Worm (Caenorhabditis elegans) whole organism, late embryonic: ENCODE data around the gene tag-123.

ENCODE experiments used
- Y22D7AL.16 ChIP-seq: sonication (generic microtip); optimal IDR thresholded peaks from 2 replicates; lab custom pipeline; 2016; ENCODE audit warnings: missing genetic modification characterization, missing compliant biosample characterization
- ahr-1 ChIP-seq: sonication (generic microtip); optimal IDR thresholded peaks from 2 replicates; lab custom pipeline; 2016; ENCODE audit warnings: missing genetic modification characterization, missing compliant biosample characterization
- ama-1 ChIP-seq: fragments of 150-350 bp; optimal IDR thresholded peaks from 2 replicates; lab custom pipeline; 2014
- fax-1 ChIP-seq: sonication (generic microtip); optimal IDR thresholded peaks from 2 replicates; lab custom pipeline; 2016; ENCODE audit warnings: missing genotype, missing genetic modification characterization, missing compliant biosample characterization
- fkh-10 ChIP-seq: fragments of 150-350 bp; optimal IDR thresholded peaks from 2 replicates; lab custom pipeline; 2014; ENCODE audit warnings: missing biosample characterization, missing genetic modification reagents, missing genetic modification characterization
- fkh-6 ChIP-seq: sonication (generic microtip); optimal IDR thresholded peaks from 2 replicates; lab custom pipeline; 2016; ENCODE audit warnings: missing genetic modification characterization, missing compliant biosample characterization
- gmeb-2 ChIP-seq: sonication (generic microtip); optimal IDR thresholded peaks from 2 replicates; lab custom pipeline; 2016; ENCODE audit warnings: missing genetic modification characterization, inconsistent platforms, missing compliant biosample characterization
- lim-6 ChIP-seq: sonication (generic microtip); optimal IDR thresholded peaks from 2 replicates; lab custom pipeline; 2016; ENCODE audit warnings: missing genetic modification characterization, missing compliant biosample characterization
- nhr-11 ChIP-seq: fragments of 150-350 bp; optimal IDR thresholded peaks from 2 replicates; lab custom pipeline; 2014; ENCODE audit warnings: missing biosample characterization, missing genetic modification characterization
- pat-9 ChIP-seq: fragments of 200-800 bp; sonication (Bioruptor generic); optimal IDR thresholded peaks from 2 replicates; lab custom pipeline; 2018; ENCODE audit warnings: mild to moderate bottlenecking, missing genetic modification characterization, moderate library complexity, missing compliant biosample characterization
- sox-4 ChIP-seq: sonication (generic microtip); optimal IDR thresholded peaks from 2 replicates; lab custom pipeline; 2017; ENCODE audit warnings: mild to moderate bottlenecking, missing genetic modification characterization, inconsistent platforms, missing compliant biosample characterization
- ttx-3 ChIP-seq: sonication (generic microtip); optimal IDR thresholded peaks from 2 replicates; lab custom pipeline; 2016; ENCODE audit warnings: missing genetic modification reagents, missing genetic modification characterization, missing compliant biosample characterization
- unc-86 ChIP-seq: sonication (generic microtip); optimal IDR thresholded peaks from 2 replicates; lab custom pipeline; 2016; ENCODE audit warnings: missing genetic modification characterization, missing compliant biosample characterization
- zip-5 ChIP-seq: sonication (generic microtip); optimal IDR thresholded peaks from 2 replicates; lab custom pipeline; 2016; ENCODE audit warnings: missing genetic modification characterization, missing compliant biosample characterization

DNA sequence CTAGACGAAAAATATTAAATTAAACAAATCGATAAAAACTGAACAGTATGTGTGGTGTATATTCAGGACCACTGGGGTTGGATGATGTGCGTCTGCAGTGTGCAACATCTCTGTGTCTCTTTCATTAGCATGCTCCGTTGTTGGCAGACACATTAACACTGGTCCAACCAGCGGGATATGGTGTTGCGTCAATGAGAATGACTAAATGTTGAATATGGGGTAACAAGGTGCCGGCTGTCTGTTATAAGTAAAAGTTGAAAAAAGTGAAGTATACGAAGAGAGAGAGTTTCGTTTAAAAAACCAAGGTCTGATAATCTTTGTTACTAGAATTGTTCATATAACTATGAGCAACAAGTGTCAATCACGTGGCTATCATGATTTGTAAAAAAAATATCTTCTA, 5.0 kb downstream of the tag-123 start, which contains the start of gene ced-8:
- no peak for TF ChIP-seq lim-6 (tag; lab: Kevin White, UChicago)
- no peak for TF ChIP-seq unc-86
- TF ChIP-seq pat-9 (tag; lab: Kevin White, UChicago) = no peak
- TF ChIP-seq ttx-3 (tag; lab: Kevin White, UChicago) = no peak
- no peak for TF ChIP-seq zip-5
- TF ChIP-seq fkh-10 (GFP tag; lab: Kevin White, UChicago) = no peak
- TF ChIP-seq fkh-6 (tag; lab: Kevin White, UChicago) = no peak
- no peak for TF ChIP-seq nhr-11 (tag; lab: Kevin White, UChicago)
- no peak for TF ChIP-seq Y22D7AL.16 (tag; lab: Kevin White, UChicago)
- TF ChIP-seq ahr-1 (tag; lab: Kevin White, UChicago) = no peak
- no peak for TF ChIP-seq fax-1 (tag; lab: Kevin White, UChicago)
- TF ChIP-seq sox-4 (tag; lab: Kevin White, UChicago) = no peak
- no peak for TF ChIP-seq ama-1 (lab: Kevin White, UChicago)
- TF ChIP-seq gmeb-2 (tag; lab: Kevin White, UChicago) = no peak
